Fruit fly (Drosophila melanogaster): ENCODE data around the gene CG33673.

dm6 chr2L:1960056-1960455 is 13.5 kb upstream of the CG33673 start:
- TF ChIP-seq CG1620 (GFP tag; optimal IDR thresholded peaks at IDR 0.05), result no peak
- no peak for TF ChIP-seq cic (GFP tag; optimal IDR thresholded peaks at IDR 0.05)
- TF ChIP-seq Mnt (GFP tag; optimal IDR thresholded peaks at IDR 0.05), result no peak
- no peak for TF ChIP-seq CG7101 (tag; optimal IDR thresholded peaks at IDR 0.05)
- TF ChIP-seq CG12768 (GFP tag; optimal IDR thresholded peaks at IDR 0.05), result no peak

Measured in whole organism, adult.